Fruit fly (Drosophila melanogaster) whole organism: ENCODE results near the gene mod.

ENCODE experiments used
- CG8478 ChIP-seq: fragments of >200 bp; optimal IDR thresholded peaks from 2 replicates; lab custom pipeline; 2018; ENCODE audit warnings: inconsistent platforms
- Dll ChIP-seq: fragments of >200 bp; optimal IDR thresholded peaks from 2 replicates; lab custom pipeline; 2017
- EcR ChIP-seq, 2 experiments: fragments of >200 bp; optimal IDR thresholded peaks; 2 replicates each; lab custom pipeline; 2017; ENCODE audit warnings: missing biosample characterization in 2 of 2, missing genetic modification characterization in 2 of 2, missing genetic modification reagents in 2 of 2
- pan ChIP-seq: fragments of >200 bp; optimal IDR thresholded peaks from 2 replicates; lab custom pipeline; 2017
- psq ChIP-seq: fragments of >200 bp; optimal IDR thresholded peaks from 2 replicates; lab custom pipeline; 2017
- usp ChIP-seq: fragments of >200 bp; optimal IDR thresholded peaks from 2 replicates; lab custom pipeline; 2017; ENCODE audit warnings: missing biosample characterization, missing genetic modification characterization, mixed read lengths

DNA sequence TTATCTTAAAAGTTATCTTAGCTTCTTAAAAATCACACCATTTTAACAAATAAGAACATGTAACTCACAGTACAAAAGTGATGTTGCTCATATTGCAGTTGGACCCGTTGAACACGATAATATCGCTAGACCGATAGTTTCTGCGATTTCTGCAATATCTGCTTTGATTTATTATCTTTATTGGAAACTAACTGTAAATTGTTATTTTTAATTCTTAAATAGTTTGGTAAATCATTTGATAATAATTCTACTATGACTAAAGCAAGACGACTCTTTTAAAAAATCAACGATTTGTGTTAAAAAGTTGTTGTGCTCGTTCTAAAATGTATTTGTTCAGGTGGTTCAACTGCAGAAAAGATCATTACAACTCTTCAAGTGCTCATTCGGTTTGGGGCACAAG, 5.2 kb upstream of the mod start:
- no peak for TF ChIP-seq psq (lab: Kevin White, UChicago)
- no peak for TF ChIP-seq pan (lab: Kevin White, UChicago)
- no peak for TF ChIP-seq CG8478
- TF ChIP-seq EcR (GFP tag; optimal IDR thresholded peaks at IDR 0.05; lab: Kevin White, UChicago) = no peak
- TF ChIP-seq Dll = no peak
- TF ChIP-seq usp (GFP tag; lab: Kevin White, UChicago) = no peak
